Fruit fly (Drosophila melanogaster): Measurements from ENCODE around the gene Doc3.

Gene Doc3

DNA sequence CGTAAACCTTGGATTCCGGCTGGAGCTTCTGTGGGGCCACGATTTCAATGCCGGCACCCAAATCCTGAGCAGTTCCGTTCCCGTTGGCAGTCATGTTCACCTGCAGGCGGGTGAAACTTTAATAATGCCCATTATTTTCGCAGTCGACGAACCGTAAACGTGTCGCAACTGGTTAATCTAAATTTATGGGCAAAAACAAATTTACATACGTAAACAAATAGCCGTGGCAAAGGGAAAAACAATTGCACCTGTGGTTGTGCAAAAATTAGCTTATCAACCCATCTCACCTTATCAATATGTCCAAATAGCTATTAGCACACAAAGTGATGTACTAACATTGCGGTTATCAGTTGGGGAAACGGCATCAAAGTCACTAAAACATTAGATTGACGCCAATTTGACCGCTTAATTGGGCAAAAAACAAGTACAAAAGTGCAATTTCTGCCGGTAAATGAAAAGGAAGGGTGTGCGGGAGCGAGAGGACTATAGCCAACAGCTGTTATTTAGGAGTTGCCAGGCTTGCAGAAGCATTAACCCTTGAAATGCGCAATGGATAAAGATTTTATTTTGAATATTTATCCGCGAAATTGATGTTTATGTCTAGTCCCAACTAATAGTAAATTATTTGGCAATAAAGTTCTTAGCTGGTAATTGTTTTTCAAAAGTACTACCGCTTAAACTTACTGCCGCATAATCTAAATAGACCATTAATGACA is 19.7 kb upstream of the Doc3 start:
- peak; percentile 26 for TF ChIP-seq br (GFP tag; optimal IDR thresholded peaks at IDR 0.05)
- peak in 1 of 2 experiments; percentile 41 for TF ChIP-seq foxo (GFP tag; optimal IDR thresholded peaks at IDR 0.05)
- peak; percentile 25 for TF ChIP-seq woc (GFP tag; optimal IDR thresholded peaks at IDR 0.05)
- TF ChIP-seq Mio (GFP tag; optimal IDR thresholded peaks at IDR 0.05) = no peak
- peak; percentile 52 for TF ChIP-seq h (GFP tag; optimal IDR thresholded peaks at IDR 0.05)
- no peak for TF ChIP-seq lola (GFP tag; optimal IDR thresholded peaks at IDR 0.05)
- peak; percentile 8 for TF ChIP-seq rgr (GFP tag; optimal IDR thresholded peaks at IDR 0.05)
- peak; percentile 32 for TF ChIP-seq HLH106 (tag; optimal IDR thresholded peaks at IDR 0.05)
- peak; percentile 2 for TF ChIP-seq Sp1 (GFP tag; optimal IDR thresholded peaks at IDR 0.05)
- TF ChIP-seq Hr83 (GFP tag; optimal IDR thresholded peaks at IDR 0.05; ENCODE audit: poor library complexity, severe bottlenecking) = peak; percentile 38
- TF ChIP-seq Dif (GFP tag; optimal IDR thresholded peaks at IDR 0.05; ENCODE audit: partially characterized antibody) = no peak
- no peak for TF ChIP-seq Hnf4 (GFP tag; optimal IDR thresholded peaks at IDR 0.05)
- no peak for TF ChIP-seq CrebA (GFP tag; optimal IDR thresholded peaks at IDR 0.05; ENCODE audit: borderline replicate concordance)
- TF ChIP-seq CG32264 (GFP tag; optimal IDR thresholded peaks at IDR 0.05) = no peak

- TF ChIP-seq rgr (GFP tag; optimal IDR thresholded peaks at IDR 0.05) (no peak), psq (GFP tag; optimal IDR thresholded peaks at IDR 0.05) (no peak), fru (GFP tag; optimal IDR thresholded peaks at IDR 0.05) (peak; percentile 3), Dif (GFP tag; optimal IDR thresholded peaks at IDR 0.05; ENCODE audit: partially characterized antibody) (peak; percentile 18), sage (GFP tag; optimal IDR thresholded peaks at IDR 0.05) (no peak), OdsH (GFP tag; optimal IDR thresholded peaks at IDR 0.05) (peak; percentile 32), Sp1 (GFP tag; optimal IDR thresholded peaks at IDR 0.05) (peak; percentile 25), Hr83 (GFP tag; optimal IDR thresholded peaks at IDR 0.05; ENCODE audit: poor library complexity, severe bottlenecking) (peak; percentile 41)
These were observed 19.1 kb upstream of the Doc3 start, which contains the start of gene Galk for dm6 chr3L:8985848-8986320. TSS of gene Galk (minus strand) at chr3L:8986091.

DNA sequence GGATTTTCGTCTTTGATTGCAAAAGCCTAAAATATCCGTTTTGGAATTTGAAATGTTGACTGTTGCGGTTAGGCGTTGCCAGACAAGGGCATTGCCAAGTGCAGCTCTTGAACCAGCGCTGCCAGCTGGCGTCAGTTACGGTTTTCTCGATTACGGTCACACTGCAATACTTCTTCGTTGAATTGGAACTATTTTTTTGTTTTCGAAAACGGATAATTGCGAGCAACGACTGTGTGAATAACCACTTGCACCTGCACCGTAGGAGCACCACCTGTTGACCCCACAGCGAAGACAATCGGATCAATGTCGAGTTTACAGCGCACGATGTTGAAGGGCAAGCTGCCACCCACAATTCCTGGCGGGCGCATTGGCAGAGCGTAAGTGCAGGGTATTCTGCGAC is 18.4 kb upstream of the Doc3 start, which contains the start of gene CG5068:
Gene CG5068, plus strand, starts transcription at position 129 of the 400 bp plus-strand sequence.
- TF ChIP-seq pan (optimal IDR thresholded peaks at IDR 0.05) (no peak), CrebA (GFP tag; optimal IDR thresholded peaks at IDR 0.05; ENCODE audit: borderline replicate concordance) (no peak), lola (GFP tag; optimal IDR thresholded peaks at IDR 0.05) (no peak), Vsx2 (GFP tag; optimal IDR thresholded peaks at IDR 0.05; ENCODE audit: partially characterized antibody) (peak; percentile 40), h (GFP tag; optimal IDR thresholded peaks at IDR 0.05) (no peak), dsf (GFP tag; optimal IDR thresholded peaks at IDR 0.05; ENCODE audit: borderline replicate concordance) (no peak), jim (GFP tag; optimal IDR thresholded peaks at IDR 0.05) (no peak), Rel (GFP tag; optimal IDR thresholded peaks at IDR 0.05) (no peak), Rel (tag; optimal IDR thresholded peaks at IDR 0.05) (peak; percentile 43), Sp1 (GFP tag; optimal IDR thresholded peaks at IDR 0.05) (no peak), HLH106 (tag; optimal IDR thresholded peaks at IDR 0.05) (no peak), br (GFP tag; optimal IDR thresholded peaks at IDR 0.05) (no peak), psq (GFP tag; optimal IDR thresholded peaks at IDR 0.05) (no peak)

dm6 chr3L:8990128-8990527 is 14.9 kb upstream of the Doc3 start, which contains the start of gene CG5280:
TSS of gene CG5280 (minus strand) at chr3L:8990228.
- TF ChIP-seq foxo (GFP tag; optimal IDR thresholded peaks at IDR 0.05) (no peak), sv (GFP tag; optimal IDR thresholded peaks at IDR 0.05) (no peak), fru (GFP tag; optimal IDR thresholded peaks at IDR 0.05) (no peak), lola (GFP tag; optimal IDR thresholded peaks at IDR 0.05) (no peak), N (GFP tag; optimal IDR thresholded peaks at IDR 0.05) (no peak), OdsH (GFP tag; optimal IDR thresholded peaks at IDR 0.05) (no peak), pan (optimal IDR thresholded peaks at IDR 0.05) (no peak), CrebA (GFP tag; optimal IDR thresholded peaks at IDR 0.05; ENCODE audit: borderline replicate concordance) (no peak), HLH106 (tag; optimal IDR thresholded peaks at IDR 0.05) (no peak), brk (GFP tag; optimal IDR thresholded peaks at IDR 0.05) (no peak), sage (GFP tag; optimal IDR thresholded peaks at IDR 0.05) (no peak), Vsx2 (GFP tag; optimal IDR thresholded peaks at IDR 0.05; ENCODE audit: partially characterized antibody) (no peak), Dif (GFP tag; optimal IDR thresholded peaks at IDR 0.05; ENCODE audit: partially characterized antibody) (no peak), CG32264 (GFP tag; optimal IDR thresholded peaks at IDR 0.05) (no peak), h (GFP tag; optimal IDR thresholded peaks at IDR 0.05) (no peak), Hr78 (GFP tag; optimal IDR thresholded peaks at IDR 0.05) (no peak), jim (GFP tag; optimal IDR thresholded peaks at IDR 0.05) (no peak)
